Fruit fly (Drosophila melanogaster) whole organism, embryonic: ENCODE data around the gene sra.

Experiments
- Bgb ChIP-seq: fragments of 200-800 bp; sonication (Bioruptor generic); IDR thresholded peaks from 2 replicates; pipeline ENCODE4 v1.3.6; 2022; ENCODE audit warnings: missing biosample characterization, missing genetic modification characterization; ENCODE audit not compliant: partially characterized antibody
- CG10654 ChIP-seq: fragments of 200-800 bp; sonication (Bioruptor generic); optimal IDR thresholded peaks from 2 replicates; lab custom pipeline; 2016; ENCODE audit warnings: missing biosample characterization, missing genetic modification characterization
- CG11456 ChIP-seq: fragments of 200-800 bp; sonication (Bioruptor generic); IDR thresholded peaks from 3 replicates; pipeline ENCODE4 v1.3.6; 2022; ENCODE audit warnings: missing biosample characterization, missing genetic modification characterization
- CG11504 ChIP-seq: fragments of 200-800 bp; sonication (Bioruptor generic); optimal IDR thresholded peaks from 3 replicates; lab custom pipeline; 2019; ENCODE audit warnings: missing biosample characterization, mild to moderate bottlenecking, missing genetic modification characterization, moderate library complexity
- CG11560 ChIP-seq: fragments of 200-800 bp; sonication (Bioruptor generic); IDR thresholded peaks from 3 replicates; pipeline ENCODE4 v1.3.6; 2022; ENCODE audit warnings: missing biosample characterization, missing genetic modification characterization
- CG12769 ChIP-seq: fragments of 200-800 bp; sonication (Bioruptor generic); optimal IDR thresholded peaks from 2 replicates; lab custom pipeline; 2019; ENCODE audit warnings: missing biosample characterization, mild to moderate bottlenecking, missing genetic modification characterization, moderate library complexity
- CG13775 ChIP-seq: fragments of 200-800 bp; sonication (Bioruptor generic); optimal IDR thresholded peaks from 3 replicates; lab custom pipeline; 2017; ENCODE audit warnings: missing biosample characterization, mild to moderate bottlenecking, missing genetic modification characterization
- CG14667 ChIP-seq: fragments of 200-800 bp; sonication (Bioruptor generic); IDR thresholded peaks from 2 replicates; pipeline ENCODE4 v1.3.6; 2022; ENCODE audit warnings: missing biosample characterization, missing genetic modification characterization
- CG14710 ChIP-seq: fragments of 200-800 bp; sonication (Bioruptor generic); optimal IDR thresholded peaks from 3 replicates; lab custom pipeline; 2019; ENCODE audit warnings: missing biosample characterization, mild to moderate bottlenecking, missing genetic modification characterization, moderate library complexity
- CG15601 ChIP-seq: fragments of 200-800 bp; sonication (Bioruptor generic); optimal IDR thresholded peaks from 3 replicates; lab custom pipeline; 2019; ENCODE audit warnings: missing biosample characterization, mild to moderate bottlenecking, missing genetic modification characterization, moderate library complexity
- CG17829 ChIP-seq: fragments of 200-800 bp; optimal IDR thresholded peaks from 2 replicates; lab custom pipeline; 2019; ENCODE audit warnings: missing biosample characterization, mild to moderate bottlenecking, missing genetic modification characterization, moderate library complexity
- CG1792 ChIP-seq: fragments of 200-800 bp; sonication (Bioruptor generic); optimal IDR thresholded peaks from 2 replicates; lab custom pipeline; 2016; ENCODE audit warnings: missing biosample characterization, missing genetic modification characterization
- CG30020 ChIP-seq: fragments of 200-800 bp; optimal IDR thresholded peaks from 2 replicates; lab custom pipeline; 2019; ENCODE audit warnings: missing biosample characterization, mild to moderate bottlenecking, missing genetic modification characterization, moderate library complexity
- CG30431 ChIP-seq: fragments of 200-800 bp; sonication (Bioruptor generic); optimal IDR thresholded peaks from 2 replicates; lab custom pipeline; 2017; ENCODE audit warnings: missing biosample characterization, missing genetic modification characterization
- CG33213 ChIP-seq: fragments of 200-800 bp; sonication (Bioruptor generic); optimal IDR thresholded peaks from 3 replicates; lab custom pipeline; 2016; ENCODE audit warnings: missing biosample characterization, missing genetic modification characterization
- CG6254 ChIP-seq: fragments of 200-800 bp; sonication (Bioruptor generic); optimal IDR thresholded peaks from 3 replicates; lab custom pipeline; 2017; ENCODE audit warnings: mild to moderate bottlenecking, missing biosample characterization, missing genetic modification reagents, missing genetic modification characterization
- CG6272 ChIP-seq: fragments of 200-800 bp; sonication (Bioruptor generic); IDR thresholded peaks from 2 replicates; pipeline ENCODE4 v1.3.6; 2022; ENCODE audit warnings: missing biosample characterization, missing genetic modification characterization
- CG8290 ChIP-seq, 3 experiments: fragments of 200-800 bp; sonication (Bioruptor generic); optimal IDR thresholded peaks; 2 replicates each; lab custom pipeline; 2016 to 2019; ENCODE audit warnings: missing biosample characterization in 3 of 3, missing genetic modification characterization in 3 of 3, mild to moderate bottlenecking in 2 of 3, moderate library complexity in 1 of 3
- CG9797 ChIP-seq: fragments of 200-800 bp; sonication (Bioruptor generic); optimal IDR thresholded peaks from 3 replicates; lab custom pipeline; 2018; ENCODE audit warnings: missing biosample characterization, mild to moderate bottlenecking, missing genetic modification characterization
- CG9817 ChIP-seq: fragments of 200-800 bp; sonication (Bioruptor generic); optimal IDR thresholded peaks from 2 replicates; lab custom pipeline; 2018; ENCODE audit warnings: missing biosample characterization, mild to moderate bottlenecking, missing genetic modification characterization, moderate library complexity
- D19A ChIP-seq: fragments of 200-800 bp; optimal IDR thresholded peaks from 3 replicates; lab custom pipeline; 2019; ENCODE audit warnings: missing biosample characterization, mild to moderate bottlenecking, missing genetic modification characterization, moderate library complexity
- Hey ChIP-seq: fragments of 200-800 bp; sonication (Bioruptor generic); optimal IDR thresholded peaks from 3 replicates; lab custom pipeline; 2018; ENCODE audit warnings: missing biosample characterization, mild to moderate bottlenecking, missing genetic modification characterization
- Opbp ChIP-seq: fragments of 200-800 bp; sonication (Bioruptor generic); IDR thresholded peaks from 3 replicates; pipeline ENCODE4 v1.3.6; 2022; ENCODE audit warnings: missing biosample characterization, missing genetic modification characterization; ENCODE audit not compliant: partially characterized antibody
- Sox100B ChIP-seq: fragments of 200-800 bp; sonication (Bioruptor generic); optimal IDR thresholded peaks from 3 replicates; lab custom pipeline; 2018; ENCODE audit warnings: missing biosample characterization, mild to moderate bottlenecking, missing genetic modification characterization
- Sry-δ ChIP-seq: fragments of 200-800 bp; sonication (Bioruptor generic); optimal IDR thresholded peaks from 2 replicates; lab custom pipeline; 2016; ENCODE audit warnings: missing biosample characterization, missing genetic modification characterization
- Ssrp ChIP-seq: fragments of 200-800 bp; sonication (Bioruptor generic); optimal IDR thresholded peaks from 2 replicates; lab custom pipeline; 2018; ENCODE audit warnings: missing biosample characterization, mild to moderate bottlenecking, missing genetic modification characterization, moderate library complexity
- Usf ChIP-seq: fragments of 200-800 bp; sonication (Bioruptor generic); optimal IDR thresholded peaks from 2 replicates; lab custom pipeline; 2017; ENCODE audit warnings: missing genotype, missing biosample characterization, missing genetic modification characterization
- bab2 ChIP-seq: fragments of 200-800 bp; sonication (Bioruptor generic); optimal IDR thresholded peaks from 2 replicates; lab custom pipeline; 2016; ENCODE audit warnings: missing biosample characterization, missing genetic modification characterization
- bbx ChIP-seq: fragments of 200-800 bp; sonication (Bioruptor generic); IDR thresholded peaks from 2 replicates; pipeline ENCODE4 v1.3.6; 2022; ENCODE audit warnings: missing biosample characterization, missing genetic modification characterization; ENCODE audit not compliant: partially characterized antibody
- croc ChIP-seq: fragments of 200-800 bp; sonication (Bioruptor generic); conservative IDR thresholded peaks from 3 replicates; pipeline ENCODE4 v1.3.6; 2022; ENCODE audit warnings: missing biosample characterization, missing genetic modification characterization
- danr ChIP-seq: fragments of 200-800 bp; sonication (Bioruptor generic); IDR thresholded peaks from 2 replicates; pipeline ENCODE4 v1.3.6; 2022; ENCODE audit warnings: missing biosample characterization, missing genetic modification characterization
- dmrt11E ChIP-seq: fragments of 200-800 bp; sonication (Bioruptor generic); optimal IDR thresholded peaks from 3 replicates; lab custom pipeline; 2018; ENCODE audit warnings: missing biosample characterization, mild to moderate bottlenecking, missing genetic modification characterization, moderate library complexity
- en ChIP-seq: fragments of 200-800 bp; sonication (Bioruptor generic); optimal IDR thresholded peaks from 2 replicates; lab custom pipeline; 2016; ENCODE audit warnings: missing biosample characterization, missing genetic modification characterization
- eve ChIP-seq, 2 experiments: fragments of >200 bp; optimal IDR thresholded peaks; 2 replicates each; lab custom pipeline; 2017; ENCODE audit warnings: missing biosample characterization in 2 of 2, missing genetic modification characterization in 2 of 2
- ham ChIP-seq: fragments of 200-800 bp; sonication (Bioruptor generic); IDR thresholded peaks from 2 replicates; pipeline ENCODE4 v1.3.6; 2022; ENCODE audit warnings: missing biosample characterization, missing genetic modification characterization
- hkb ChIP-seq, 2 experiments: fragments of 200-800 bp in 1 of 2; fragments of >200 bp in 1 of 2; sonication (Bioruptor generic) in 1 of 2; IDR thresholded peaks in 1 of 2; optimal IDR thresholded peaks in 1 of 2; 2 replicates each; pipeline versions ENCODE4 v1.3.6 to Lab custom; 2017 to 2022; ENCODE audit warnings: missing biosample characterization in 1 of 2, missing genetic modification characterization in 1 of 2
- hth ChIP-seq: fragments of >200 bp; optimal IDR thresholded peaks from 2 replicates; lab custom pipeline; 2017; ENCODE audit warnings: inconsistent platforms
- jigr1 ChIP-seq: fragments of 200-800 bp; sonication (Bioruptor generic); IDR thresholded peaks from 3 replicates; pipeline ENCODE4 v1.3.6; 2022; ENCODE audit warnings: missing biosample characterization, missing genetic modification characterization
- lab ChIP-seq: fragments of 200-800 bp; sonication (Bioruptor generic); optimal IDR thresholded peaks from 3 replicates; lab custom pipeline; 2017; ENCODE audit warnings: missing biosample characterization, missing genetic modification characterization, mild to moderate bottlenecking, moderate library complexity, missing genetic modification reagents
- odd ChIP-seq: fragments of 200-800 bp; sonication (Bioruptor generic); optimal IDR thresholded peaks from 2 replicates; lab custom pipeline; 2017; ENCODE audit warnings: missing biosample characterization, mild to moderate bottlenecking, missing genetic modification characterization
- pnt ChIP-seq: fragments of 200-800 bp; sonication (Bioruptor generic); optimal IDR thresholded peaks from 3 replicates; lab custom pipeline; 2016; ENCODE audit warnings: missing biosample characterization, missing genetic modification characterization
- ro ChIP-seq: fragments of 200-800 bp; sonication (Bioruptor generic); IDR thresholded peaks from 2 replicates; pipeline ENCODE4 v1.3.6; 2022; ENCODE audit warnings: missing biosample characterization, missing genetic modification characterization
- seq ChIP-seq: fragments of 200-800 bp; sonication (Bioruptor generic); IDR thresholded peaks from 2 replicates; pipeline ENCODE4 v1.3.6; 2022; ENCODE audit warnings: missing biosample characterization, missing genetic modification characterization
- slbo ChIP-seq: fragments of 200-800 bp; sonication (Bioruptor generic); IDR thresholded peaks from 2 replicates; pipeline ENCODE4 v1.3.6; 2022; ENCODE audit warnings: missing biosample characterization, missing genetic modification characterization
- sr ChIP-seq: fragments of 200-800 bp; sonication (Bioruptor generic); IDR thresholded peaks from 3 replicates; pipeline ENCODE4 v1.3.6; 2022; ENCODE audit warnings: missing biosample characterization, missing genetic modification characterization
- stwl ChIP-seq: fragments of 200-800 bp; sonication (Bioruptor generic); optimal IDR thresholded peaks from 3 replicates; lab custom pipeline; 2018; ENCODE audit warnings: missing biosample characterization, mild to moderate bottlenecking, missing genetic modification characterization, moderate library complexity
- trem ChIP-seq: fragments of 200-800 bp; optimal IDR thresholded peaks from 3 replicates; lab custom pipeline; 2019; ENCODE audit warnings: missing biosample characterization, mild to moderate bottlenecking, missing genetic modification characterization, moderate library complexity
- unpg ChIP-seq: fragments of 200-800 bp; sonication (Bioruptor generic); optimal IDR thresholded peaks from 3 replicates; lab custom pipeline; 2018; ENCODE audit warnings: missing biosample characterization, mild to moderate bottlenecking, missing genetic modification characterization, moderate library complexity

Gene sra

DNA sequence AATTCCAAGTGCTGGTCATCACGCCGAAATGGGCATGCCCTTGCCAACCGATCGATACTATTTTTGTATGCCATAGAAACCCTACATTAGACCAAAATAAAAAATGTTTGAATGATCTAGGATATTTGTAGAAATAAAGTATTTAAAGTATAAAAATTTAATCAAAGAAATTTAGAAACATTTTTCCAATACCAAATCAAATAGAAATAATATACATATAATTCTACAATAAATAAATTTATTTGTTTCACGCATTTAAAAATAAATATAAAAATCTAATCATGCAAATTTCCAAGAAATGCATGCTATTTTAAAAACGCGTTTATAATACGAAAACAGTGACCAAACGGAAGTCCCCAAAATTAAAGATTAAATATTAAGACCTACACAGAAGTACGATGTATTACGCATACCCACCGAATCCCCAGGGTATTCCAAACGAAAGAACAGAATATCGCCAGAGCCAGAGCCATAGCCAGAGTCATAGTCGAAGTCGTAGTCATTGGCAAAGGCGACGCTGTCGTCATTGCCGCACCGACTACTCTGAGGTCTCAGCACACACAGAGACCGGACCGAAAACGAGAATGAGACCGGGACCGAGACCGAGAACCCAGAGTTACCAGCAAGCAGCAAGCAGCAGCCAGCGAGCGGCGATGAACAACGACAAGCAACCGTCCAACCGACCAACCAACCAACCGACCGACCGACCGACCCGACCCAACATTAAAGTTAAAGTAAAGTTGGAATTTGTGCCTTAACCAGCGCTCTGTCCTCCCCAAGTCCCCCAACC, 22.3 kb downstream of the sra start (continued):
- TF ChIP-seq Bgb (GFP tag; lab: Robert Waterston, UW) (peak; percentile 35; the same call in 1 of the 2 replicates), dmrt11E (tag; lab: Kevin White, UChicago) (peak; percentile 73), CG10654 (GFP tag; lab: Kevin White, UChicago) (peak; percentile 52), pnt (GFP tag; lab: Kevin White, UChicago) (no peak), odd (peak; percentile 42), CG9817 (tag; lab: Kevin White, UChicago) (peak; percentile 4), CG30020 (peak; percentile 13), ham (GFP tag; lab: Robert Waterston, UW) (no peak), CG11560 (no peak), unpg (GFP tag; lab: Kevin White, UChicago) (peak; percentile 38), CG13775 (peak; percentile 76), Sry-δ (GFP tag; lab: Kevin White, UChicago) (no peak), D19A (tag; lab: Kevin White, UChicago) (peak; percentile 92), CG14710 (tag; lab: Kevin White, UChicago) (peak; percentile 56), eve (GFP tag; optimal IDR thresholded peaks at IDR 0.05; lab: Kevin White, UChicago) (no peak), CG14667 (GFP tag; lab: Robert Waterston, UW) (no peak), lab (no peak), CG11504 (tag; lab: Kevin White, UChicago) (peak; percentile 63), croc (0 out of 3 replicates have a peak, but pooled peaks have one; percentile 21), CG9797 (GFP tag; lab: Kevin White, UChicago) (no peak), sr (no peak), trem (tag; lab: Kevin White, UChicago) (peak; percentile 20), hkb (optimal IDR thresholded peaks at IDR 0.05; lab: Kevin White, UChicago) (no peak), hkb (GFP tag; IDR thresholded peaks at IDR 0.05; lab: Robert Waterston, UW) (0 out of 2 replicates have a peak, but pooled peaks have one; percentile 24), CG33213 (no peak), ro (GFP tag; lab: Robert Waterston, UW) (no peak), stwl (peak; percentile 9), CG1792 (no peak), CG6272 (GFP tag; lab: Robert Waterston, UW) (no peak), slbo (GFP tag; lab: Robert Waterston, UW) (no peak), bab2 (GFP tag; lab: Kevin White, UChicago) (no peak), Opbp (GFP tag; lab: Robert Waterston, UW) (0 out of 3 replicates have a peak, but pooled peaks have one; percentile 17), jigr1 (no peak), Hey (tag; lab: Kevin White, UChicago) (no peak), Usf (peak; percentile 57), Sox100B (GFP tag; lab: Kevin White, UChicago) (peak; percentile 71), CG6254 (GFP tag; lab: Kevin White, UChicago) (peak; percentile 8), CG12769 (tag; lab: Kevin White, UChicago) (peak; percentile 77), CG17829 (peak; percentile 58), CG15601 (tag; lab: Kevin White, UChicago) (peak; percentile 2), seq (GFP tag; lab: Robert Waterston, UW) (peak; percentile 24; the same call in 1 of the 2 replicates), danr (GFP tag; lab: Robert Waterston, UW) (no peak), bbx (GFP tag; lab: Robert Waterston, UW) (no peak), CG8290 (GFP tag; optimal IDR thresholded peaks at IDR 0.05; lab: Kevin White, UChicago) (no peak), CG8290 (tag; optimal IDR thresholded peaks at IDR 0.05; lab: Kevin White, UChicago) (peak in 1 of 2 experiments; percentile 75), en (GFP tag; lab: Kevin White, UChicago) (no peak), hth (lab: Kevin White, UChicago) (no peak), CG11456 (GFP tag; lab: Robert Waterston, UW) (0 out of 3 replicates have a peak, but pooled peaks have one; percentile 63), CG30431 (GFP tag; lab: Kevin White, UChicago) (peak; percentile 34), Ssrp (tag; lab: Kevin White, UChicago) (peak; percentile 62)
